Worm (Caenorhabditis elegans) whole organism, mixed stage, embryonic: ENCODE results near the gene D1086.18.

Experiments used
- ceh-39 ChIP-seq: fragments of 150-350 bp; optimal IDR thresholded peaks from 2 replicates; lab custom pipeline; 2014; ENCODE audit warnings: missing biosample characterization, missing genetic modification characterization
- elt-1 ChIP-seq: sonication (generic microtip); optimal IDR thresholded peaks from 2 replicates; lab custom pipeline; 2017; ENCODE audit warnings: missing genetic modification characterization, mild to moderate bottlenecking, missing compliant biosample characterization, antibody characterized with exemption, moderate library complexity, borderline replicate concordance; ENCODE audit not compliant: insufficient read depth
- elt-3 ChIP-seq: fragments of 150-350 bp; optimal IDR thresholded peaks from 2 replicates; lab custom pipeline; 2014; ENCODE audit warnings: missing biosample characterization, missing genetic modification characterization
- flh-1 ChIP-seq: fragments of 200-800 bp; sonication (Bioruptor generic); optimal IDR thresholded peaks from 2 replicates; lab custom pipeline; 2018; ENCODE audit warnings: mild to moderate bottlenecking, missing genetic modification characterization, moderate library complexity, missing compliant biosample characterization
- mep-1 ChIP-seq: fragments of 150-350 bp; optimal IDR thresholded peaks from 2 replicates; lab custom pipeline; 2017; ENCODE audit warnings: missing biosample characterization, missing genetic modification reagents, missing genetic modification characterization, inconsistent platforms
- mls-2 ChIP-seq: sonication (generic microtip); optimal IDR thresholded peaks from 2 replicates; lab custom pipeline; 2016; ENCODE audit warnings: mild to moderate bottlenecking, missing genetic modification characterization, moderate library complexity, missing compliant biosample characterization
- nhr-237 ChIP-seq: fragments of 150-350 bp; optimal IDR thresholded peaks from 2 replicates; lab custom pipeline; 2014; ENCODE audit warnings: missing biosample characterization, missing genetic modification characterization
- nhr-28 ChIP-seq: fragments of 150-350 bp; optimal IDR thresholded peaks from 2 replicates; lab custom pipeline; 2014; ENCODE audit warnings: missing biosample characterization, missing genetic modification characterization
- nhr-76 ChIP-seq: sonication (generic microtip); optimal IDR thresholded peaks from 2 replicates; lab custom pipeline; 2017; ENCODE audit warnings: missing biosample characterization, missing genetic modification characterization
- pha-4 ChIP-seq: fragments of 150-350 bp; optimal IDR thresholded peaks from 2 replicates; lab custom pipeline; 2018; ENCODE audit warnings: missing biosample characterization, missing genetic modification reagents, missing genetic modification characterization
- snpc-4 ChIP-seq: fragments of 150-350 bp; optimal IDR thresholded peaks from 2 replicates; lab custom pipeline; 2014; ENCODE audit warnings: missing biosample characterization, missing genetic modification characterization
- unc-39 ChIP-seq: fragments of 150-350 bp; optimal IDR thresholded peaks from 2 replicates; lab custom pipeline; 2014; ENCODE audit warnings: missing biosample characterization, missing genetic modification characterization
- ztf-11 ChIP-seq: fragments of 150-350 bp; optimal IDR thresholded peaks from 2 replicates; lab custom pipeline; 2014; ENCODE audit warnings: missing biosample characterization, missing genetic modification characterization

- TF ChIP-seq nhr-237 (tag; lab: Kevin White, UChicago) (no peak), nhr-28 (tag; lab: Kevin White, UChicago) (no peak), ztf-11 (tag; lab: Kevin White, UChicago) (no peak), pha-4 (no peak), nhr-76 (tag; lab: Kevin White, UChicago) (no peak), snpc-4 (tag; lab: Kevin White, UChicago) (no peak), flh-1 (GFP tag; lab: Kevin White, UChicago) (no peak), mls-2 (no peak), mep-1 (no peak), elt-1 (tag; lab: Kevin White, UChicago) (no peak), unc-39 (tag; lab: Kevin White, UChicago) (no peak), ceh-39 (no peak), elt-3 (no peak)
Measured at ce11 chrV:14067816-14068296, 17.8 kb upstream of the D1086.18 start, which contains the start of gene D1086.17.
